Fruit fly (Drosophila melanogaster): Measurements from ENCODE around the gene CG11658.

DNA sequence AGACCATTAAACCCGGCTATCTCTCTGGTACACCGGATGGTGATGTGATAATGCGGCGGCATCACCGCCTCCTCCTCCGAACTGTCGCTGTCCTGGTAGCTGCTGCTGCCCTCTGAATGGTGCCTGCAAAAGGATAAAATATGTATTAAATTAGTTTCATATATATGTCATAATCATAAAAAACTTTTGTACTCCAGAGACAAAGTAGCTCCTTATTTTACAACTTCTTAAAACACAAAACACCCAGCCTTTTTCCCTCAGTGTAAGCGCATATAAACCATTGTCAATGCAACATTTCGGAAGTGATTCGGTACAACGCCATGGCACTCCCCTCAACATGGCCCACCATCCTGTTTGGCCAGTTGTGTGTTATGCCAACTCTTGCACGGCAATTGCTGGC is 6.7 kb downstream of the CG11658 start:
- TF ChIP-seq pan (optimal IDR thresholded peaks at IDR 0.05) (no peak), Dfd (GFP tag; optimal IDR thresholded peaks at IDR 0.05) (no peak), br (GFP tag; optimal IDR thresholded peaks at IDR 0.05) (no peak), jim (GFP tag; optimal IDR thresholded peaks at IDR 0.05) (no peak), sage (GFP tag; optimal IDR thresholded peaks at IDR 0.05) (no peak), N (GFP tag; optimal IDR thresholded peaks at IDR 0.05) (no peak), fru (GFP tag; optimal IDR thresholded peaks at IDR 0.05) (no peak), Abd-B (GFP tag; optimal IDR thresholded peaks at IDR 0.05) (no peak), woc (GFP tag; optimal IDR thresholded peaks at IDR 0.05) (no peak), psq (GFP tag; optimal IDR thresholded peaks at IDR 0.05) (no peak), lola (GFP tag; optimal IDR thresholded peaks at IDR 0.05) (no peak), OdsH (GFP tag; optimal IDR thresholded peaks at IDR 0.05) (no peak), Hr78 (GFP tag; optimal IDR thresholded peaks at IDR 0.05) (no peak), sv (GFP tag; optimal IDR thresholded peaks at IDR 0.05) (no peak)

Data from whole organism, wandering third instar larva.